Worm (Caenorhabditis elegans) whole organism, L4/young adult: ENCODE results near the gene T14G12.11.

Experiments used
- W03F9.2 ChIP-seq: fragments of 150-350 bp; optimal IDR thresholded peaks from 2 replicates; lab custom pipeline; 2014; ENCODE audit warnings: missing biosample characterization, missing genetic modification characterization
- dao-5 ChIP-seq: sonication (generic microtip); optimal IDR thresholded peaks from 2 replicates; lab custom pipeline; 2016; ENCODE audit warnings: missing genotype, missing genetic modification characterization, moderate library complexity, missing compliant biosample characterization

- TF ChIP-seq W03F9.2 (tag; lab: Kevin White, UChicago) (no peak), dao-5 (tag; lab: Kevin White, UChicago) (no peak)
Observed at ce11 chrX:3785111-3785808, 22.9 kb upstream of the T14G12.11 start.
